Fruit fly (Drosophila melanogaster) whole organism, embryonic: ENCODE measurements around the gene Atg18b.

Source experiments
- Abd-B ChIP-seq: fragments of 200-800 bp; sonication (Bioruptor generic); optimal IDR thresholded peaks from 2 replicates; lab custom pipeline; 2018; ENCODE audit warnings: missing biosample characterization, mild to moderate bottlenecking, missing genetic modification characterization, moderate library complexity
- BtbVII ChIP-seq: fragments of 200-800 bp; sonication (Bioruptor generic); optimal IDR thresholded peaks from 3 replicates; lab custom pipeline; 2017; ENCODE audit warnings: missing biosample characterization, mild to moderate bottlenecking, missing genetic modification characterization
- CG12659 ChIP-seq: fragments of 200-800 bp; sonication (Bioruptor generic); optimal IDR thresholded peaks from 3 replicates; lab custom pipeline; 2017; ENCODE audit warnings: mild to moderate bottlenecking, missing biosample characterization, missing genetic modification reagents, missing genetic modification characterization
- CG12769 ChIP-seq: fragments of 200-800 bp; sonication (Bioruptor generic); optimal IDR thresholded peaks from 2 replicates; lab custom pipeline; 2019; ENCODE audit warnings: missing biosample characterization, mild to moderate bottlenecking, missing genetic modification characterization, moderate library complexity
- CG13296 ChIP-seq: fragments of 200-800 bp; sonication (Bioruptor generic); optimal IDR thresholded peaks from 3 replicates; lab custom pipeline; 2018; ENCODE audit warnings: missing biosample characterization, mild to moderate bottlenecking, missing genetic modification characterization
- CG14710 ChIP-seq: fragments of 200-800 bp; sonication (Bioruptor generic); optimal IDR thresholded peaks from 3 replicates; lab custom pipeline; 2019; ENCODE audit warnings: missing biosample characterization, mild to moderate bottlenecking, missing genetic modification characterization, moderate library complexity
- CG15269 ChIP-seq: fragments of 200-800 bp; sonication (Bioruptor generic); optimal IDR thresholded peaks from 2 replicates; lab custom pipeline; 2018; ENCODE audit warnings: missing biosample characterization, mild to moderate bottlenecking, missing genetic modification characterization, moderate library complexity
- CG16815 ChIP-seq: fragments of 200-800 bp; sonication (Bioruptor generic); optimal IDR thresholded peaks from 3 replicates; lab custom pipeline; 2017; ENCODE audit warnings: missing biosample characterization, mild to moderate bottlenecking, missing genetic modification characterization
- CG16863 ChIP-seq: fragments of 200-800 bp; sonication (Bioruptor generic); optimal IDR thresholded peaks from 3 replicates; lab custom pipeline; 2016; ENCODE audit warnings: missing biosample characterization, missing genetic modification characterization
- CG17829 ChIP-seq: fragments of 200-800 bp; optimal IDR thresholded peaks from 2 replicates; lab custom pipeline; 2019; ENCODE audit warnings: missing biosample characterization, mild to moderate bottlenecking, missing genetic modification characterization, moderate library complexity
- CG1832 ChIP-seq: fragments of 200-800 bp; sonication (Bioruptor generic); optimal IDR thresholded peaks from 2 replicates; lab custom pipeline; 2017; ENCODE audit warnings: missing biosample characterization, mild to moderate bottlenecking, missing genetic modification characterization, inconsistent platforms
- CG18476 ChIP-seq: fragments of 200-800 bp; sonication (Bioruptor generic); optimal IDR thresholded peaks from 2 replicates; lab custom pipeline; 2016; ENCODE audit warnings: missing biosample characterization, mild to moderate bottlenecking, missing genetic modification characterization
- CG18599 ChIP-seq: fragments of 200-800 bp; sonication (Bioruptor generic); optimal IDR thresholded peaks from 3 replicates; lab custom pipeline; 2017; ENCODE audit warnings: missing biosample characterization, missing genetic modification characterization, mild to moderate bottlenecking, moderate library complexity, missing genetic modification reagents
- CG3163 ChIP-seq: fragments of 200-800 bp; sonication (Bioruptor generic); optimal IDR thresholded peaks from 3 replicates; lab custom pipeline; 2016; ENCODE audit warnings: missing biosample characterization, missing genetic modification characterization
- CG33213 ChIP-seq: fragments of 200-800 bp; sonication (Bioruptor generic); optimal IDR thresholded peaks from 3 replicates; lab custom pipeline; 2016; ENCODE audit warnings: missing biosample characterization, missing genetic modification characterization
- CG43689 ChIP-seq: fragments of 200-800 bp; sonication (Bioruptor generic); IDR thresholded peaks from 2 replicates; pipeline ENCODE4 v1.3.6; 2022; ENCODE audit warnings: missing biosample characterization, missing genetic modification characterization
- CG8089 ChIP-seq: fragments of 200-800 bp; sonication (Bioruptor generic); optimal IDR thresholded peaks from 3 replicates; lab custom pipeline; 2016; ENCODE audit warnings: missing biosample characterization, missing genetic modification characterization
- CG9727 ChIP-seq: fragments of 200-800 bp; sonication (Bioruptor generic); optimal IDR thresholded peaks from 3 replicates; lab custom pipeline; 2017; ENCODE audit warnings: missing biosample characterization, mild to moderate bottlenecking, missing genetic modification characterization
- CG9797 ChIP-seq: fragments of 200-800 bp; sonication (Bioruptor generic); optimal IDR thresholded peaks from 3 replicates; lab custom pipeline; 2018; ENCODE audit warnings: missing biosample characterization, mild to moderate bottlenecking, missing genetic modification characterization
- Camta ChIP-seq: fragments of 200-800 bp; sonication (Bioruptor generic); optimal IDR thresholded peaks from 2 replicates; lab custom pipeline; 2016; ENCODE audit warnings: missing biosample characterization, missing genetic modification characterization
- D19B ChIP-seq: fragments of 200-800 bp; sonication (Bioruptor generic); optimal IDR thresholded peaks from 2 replicates; lab custom pipeline; 2017; ENCODE audit warnings: missing biosample characterization, mild to moderate bottlenecking, missing genetic modification characterization
- Dad ChIP-seq: fragments of 200-800 bp; sonication (Bioruptor generic); optimal IDR thresholded peaks from 3 replicates; lab custom pipeline; 2016; ENCODE audit warnings: missing biosample characterization, missing genetic modification characterization
- ERR ChIP-seq: fragments of 200-800 bp; sonication (Bioruptor generic); optimal IDR thresholded peaks from 2 replicates; lab custom pipeline; 2016; ENCODE audit warnings: missing biosample characterization, missing genetic modification characterization
- Hr3 ChIP-seq: fragments of 200-800 bp; sonication (Bioruptor generic); optimal IDR thresholded peaks from 3 replicates; lab custom pipeline; 2016; ENCODE audit warnings: missing biosample characterization, missing genetic modification characterization
- Jarid2 ChIP-seq: fragments of 200-800 bp; sonication (Bioruptor generic); optimal IDR thresholded peaks from 3 replicates; lab custom pipeline; 2017; ENCODE audit warnings: mild to moderate bottlenecking, missing biosample characterization, missing genetic modification reagents, missing genetic modification characterization
- MTF-1 ChIP-seq: fragments of 200-800 bp; sonication (Bioruptor generic); optimal IDR thresholded peaks from 2 replicates; lab custom pipeline; 2018; ENCODE audit warnings: missing biosample characterization, mild to moderate bottlenecking, missing genetic modification characterization, borderline replicate concordance
- Myb ChIP-seq: fragments of 200-800 bp; sonication (Bioruptor generic); optimal IDR thresholded peaks from 2 replicates; lab custom pipeline; 2016; ENCODE audit warnings: missing biosample characterization, missing genetic modification characterization
- NC2β ChIP-seq: fragments of 200-800 bp; sonication (Bioruptor generic); optimal IDR thresholded peaks from 2 replicates; lab custom pipeline; 2016; ENCODE audit warnings: missing biosample characterization, missing genetic modification characterization
- Optix ChIP-seq: fragments of 200-800 bp; sonication (Bioruptor generic); IDR thresholded peaks from 3 replicates; pipeline ENCODE4 v1.3.6; 2022; ENCODE audit warnings: missing biosample characterization, missing genetic modification characterization
- Spps ChIP-seq: fragments of 200-800 bp; sonication (Bioruptor generic); optimal IDR thresholded peaks from 2 replicates; lab custom pipeline; 2018; ENCODE audit warnings: missing biosample characterization, mild to moderate bottlenecking, missing genetic modification characterization
- caup ChIP-seq: fragments of 200-800 bp; sonication (Bioruptor generic); optimal IDR thresholded peaks from 3 replicates; lab custom pipeline; 2017; ENCODE audit warnings: missing biosample characterization, mild to moderate bottlenecking, missing genetic modification characterization, moderate library complexity; ENCODE audit not compliant: severe bottlenecking
- dmrt11E ChIP-seq: fragments of 200-800 bp; sonication (Bioruptor generic); optimal IDR thresholded peaks from 3 replicates; lab custom pipeline; 2018; ENCODE audit warnings: missing biosample characterization, mild to moderate bottlenecking, missing genetic modification characterization, moderate library complexity
- dpn ChIP-seq, 2 experiments: fragments of 200-800 bp; sonication (Bioruptor generic); optimal IDR thresholded peaks; 3 replicates each; lab custom pipeline; 2016; ENCODE audit warnings: missing biosample characterization in 2 of 2, missing genetic modification characterization in 2 of 2
- ems ChIP-seq: fragments of 200-800 bp; sonication (Bioruptor generic); optimal IDR thresholded peaks from 3 replicates; lab custom pipeline; 2016; ENCODE audit warnings: missing biosample characterization, missing genetic modification characterization
- en ChIP-seq: fragments of 200-800 bp; sonication (Bioruptor generic); optimal IDR thresholded peaks from 2 replicates; lab custom pipeline; 2016; ENCODE audit warnings: missing biosample characterization, missing genetic modification characterization
- gce ChIP-seq: fragments of 200-800 bp; sonication (Bioruptor generic); IDR thresholded peaks from 3 replicates; pipeline ENCODE4 v1.3.6; 2022; ENCODE audit warnings: missing biosample characterization, missing genetic modification characterization
- gcm ChIP-seq: fragments of 200-800 bp; sonication (Bioruptor generic); optimal IDR thresholded peaks from 2 replicates; lab custom pipeline; 2019; ENCODE audit warnings: missing biosample characterization, mild to moderate bottlenecking, missing genetic modification characterization, moderate library complexity
- gfzf ChIP-seq: fragments of 200-800 bp; sonication (Bioruptor generic); optimal IDR thresholded peaks from 2 replicates; lab custom pipeline; 2016; ENCODE audit warnings: missing biosample characterization, mild to moderate bottlenecking, missing genetic modification characterization, moderate library complexity
- grn ChIP-seq: fragments of 200-800 bp; sonication (Bioruptor generic); optimal IDR thresholded peaks from 3 replicates; lab custom pipeline; 2017; ENCODE audit warnings: missing biosample characterization, missing genetic modification characterization
- hkb ChIP-seq, 2 experiments: fragments of 200-800 bp in 1 of 2; fragments of >200 bp in 1 of 2; sonication (Bioruptor generic) in 1 of 2; IDR thresholded peaks in 1 of 2; optimal IDR thresholded peaks in 1 of 2; 2 replicates each; pipeline versions ENCODE4 v1.3.6 to Lab custom; 2017 to 2022; ENCODE audit warnings: missing biosample characterization in 1 of 2, missing genetic modification characterization in 1 of 2
- lbe ChIP-seq: fragments of 200-800 bp; sonication (Bioruptor generic); optimal IDR thresholded peaks from 2 replicates; lab custom pipeline; 2016; ENCODE audit warnings: missing biosample characterization, mild to moderate bottlenecking, missing genetic modification characterization
- nau ChIP-seq: fragments of 200-800 bp; sonication (Bioruptor generic); optimal IDR thresholded peaks from 3 replicates; lab custom pipeline; 2017; ENCODE audit warnings: missing biosample characterization, mild to moderate bottlenecking, missing genetic modification characterization, missing genetic modification reagents
- nmo ChIP-seq: fragments of 200-800 bp; sonication (Bioruptor generic); optimal IDR thresholded peaks from 2 replicates; lab custom pipeline; 2018; ENCODE audit warnings: missing biosample characterization, mild to moderate bottlenecking, missing genetic modification characterization, moderate library complexity
- phol ChIP-seq: fragments of 200-800 bp; sonication (Bioruptor generic); optimal IDR thresholded peaks from 3 replicates; lab custom pipeline; 2018; ENCODE audit warnings: missing biosample characterization, mild to moderate bottlenecking, missing genetic modification characterization, moderate library complexity
- pita ChIP-seq: fragments of 200-800 bp; sonication (Bioruptor generic); optimal IDR thresholded peaks from 2 replicates; lab custom pipeline; 2017; ENCODE audit warnings: missing biosample characterization, mild to moderate bottlenecking, missing genetic modification characterization
- sens ChIP-seq: fragments of 200-800 bp; sonication (Bioruptor generic); peaks from one replicate; lab custom pipeline; 2016; ENCODE audit warnings: missing biosample characterization, missing genetic modification characterization
- seq ChIP-seq: fragments of 200-800 bp; sonication (Bioruptor generic); IDR thresholded peaks from 2 replicates; pipeline ENCODE4 v1.3.6; 2022; ENCODE audit warnings: missing biosample characterization, missing genetic modification characterization
- stwl ChIP-seq: fragments of 200-800 bp; sonication (Bioruptor generic); optimal IDR thresholded peaks from 3 replicates; lab custom pipeline; 2018; ENCODE audit warnings: missing biosample characterization, mild to moderate bottlenecking, missing genetic modification characterization, moderate library complexity

Gene Atg18b

dm6 chr2L:21237048-21237747, 16.8 kb upstream of the Atg18b start, which contains the start of gene Hr39 (continued):
- TF ChIP-seq Myb (peak; percentile 77), NC2β (GFP tag; lab: Kevin White, UChicago) (peak; percentile 16), Camta (GFP tag; lab: Kevin White, UChicago) (peak; percentile 17), Dad (GFP tag; lab: Kevin White, UChicago) (peak; percentile 40), Hr3 (peak; percentile 6), CG18476 (GFP tag; lab: Kevin White, UChicago) (peak; percentile 17), phol (tag; lab: Kevin White, UChicago) (peak; percentile 67), CG9797 (GFP tag; lab: Kevin White, UChicago) (peak; percentile 75), CG43689 (GFP tag; lab: Robert Waterston, UW) (no peak), dpn (GFP tag; optimal IDR thresholded peaks at IDR 0.05; lab: Kevin White, UChicago) (peak; percentile 15 to 28), ERR (GFP tag; lab: Kevin White, UChicago) (peak; percentile 23), gce (GFP tag; lab: Robert Waterston, UW) (no peak), BtbVII (GFP tag; lab: Kevin White, UChicago) (peak; percentile 40), CG14710 (tag; lab: Kevin White, UChicago) (peak; percentile 74), CG17829 (tag; lab: Kevin White, UChicago) (peak; percentile 32), Optix (GFP tag; lab: Robert Waterston, UW) (no peak), CG16815 (no peak), gcm (GFP tag; lab: Kevin White, UChicago) (peak; percentile 44), CG1832 (GFP tag; lab: Kevin White, UChicago) (peak; percentile 70), nmo (GFP tag; lab: Kevin White, UChicago) (peak; percentile 65), gfzf (GFP tag; lab: Kevin White, UChicago) (peak; percentile 48), Jarid2 (peak; percentile 86), seq (GFP tag; lab: Robert Waterston, UW) (no peak), CG3163 (GFP tag; lab: Kevin White, UChicago) (peak; percentile 27), CG8089 (GFP tag; lab: Kevin White, UChicago) (peak; percentile 25), CG12659 (GFP tag; lab: Kevin White, UChicago) (peak; percentile 95), ems (GFP tag; lab: Kevin White, UChicago) (no peak), caup (GFP tag; lab: Kevin White, UChicago) (peak; percentile 34), CG15269 (tag; lab: Kevin White, UChicago) (peak; percentile 28), CG33213 (GFP tag; lab: Kevin White, UChicago) (peak; percentile 30), nau (GFP tag; lab: Kevin White, UChicago) (peak; percentile 8), CG12769 (tag; lab: Kevin White, UChicago) (peak; percentile 45), CG16863 (no peak), en (GFP tag; lab: Kevin White, UChicago) (no peak), CG18599 (peak; percentile 35), Abd-B (GFP tag; lab: Kevin White, UChicago) (peak; percentile 57), pita (peak; percentile 40), lbe (peak; percentile 5), dmrt11E (tag; lab: Kevin White, UChicago) (no peak), MTF-1 (GFP tag; lab: Kevin White, UChicago) (peak; percentile 52), CG13296 (GFP tag; lab: Kevin White, UChicago) (peak; percentile 14), CG9727 (GFP tag; lab: Kevin White, UChicago) (peak; percentile 10), Spps (tag; lab: Kevin White, UChicago) (peak; percentile 31), hkb (optimal IDR thresholded peaks at IDR 0.05; lab: Kevin White, UChicago) (no peak), hkb (GFP tag; IDR thresholded peaks at IDR 0.05; lab: Robert Waterston, UW) (no peak), grn (GFP tag; lab: Kevin White, UChicago) (peak; percentile 57), sens (GFP tag; lab: Kevin White, UChicago) (peak; percentile 75), D19B (no peak), stwl (tag; lab: Kevin White, UChicago) (peak; percentile 66)
